Worm (Caenorhabditis elegans) whole organism, young adult: ENCODE results near the gene F40G9.17.
A peak's percentile ranks its signal among the peaks of the same experiment; 100 is the strongest.

Source experiments
- B0035.1 ChIP-seq: sonication (generic microtip); optimal IDR thresholded peaks from 2 replicates; lab custom pipeline; 2016; ENCODE audit warnings: missing genetic modification characterization, mild to moderate bottlenecking, missing compliant biosample characterization, missing genotype, missing genetic modification reagents
- F39B2.1 ChIP-seq: fragments of 200-800 bp; sonication (Bioruptor generic); IDR thresholded peaks from 2 replicates; pipeline ENCODE4 v1.3.6; 2022; ENCODE audit warnings: missing genetic modification reagents, missing genetic modification characterization, missing compliant biosample characterization
- Y53F4B.3 ChIP-seq: fragments of 200-800 bp; sonication (Bioruptor generic); IDR thresholded peaks from 2 replicates; pipeline ENCODE4 v1.3.6; 2022; ENCODE audit warnings: missing genetic modification reagents, missing genetic modification characterization, missing compliant biosample characterization
- Y67H2A.10 ChIP-seq: fragments of 200-800 bp; sonication (Bioruptor generic); conservative IDR thresholded peaks from 2 replicates; pipeline ENCODE4 v1.3.6; 2022; ENCODE audit warnings: missing genetic modification reagents, missing genetic modification characterization, missing compliant biosample characterization
- ZK185.1 ChIP-seq: sonication (generic microtip); optimal IDR thresholded peaks from 2 replicates; lab custom pipeline; 2016; ENCODE audit warnings: mild to moderate bottlenecking, missing genetic modification characterization, missing compliant biosample characterization; ENCODE audit not compliant: poor library complexity, severe bottlenecking
- akir-1 ChIP-seq: fragments of 200-800 bp; sonication (Bioruptor generic); optimal IDR thresholded peaks from 2 replicates; lab custom pipeline; 2018; ENCODE audit warnings: mild to moderate bottlenecking, missing genetic modification characterization, moderate library complexity, missing compliant biosample characterization
- ama-1 ChIP-seq, 3 experiments: fragments of 150-350 bp in 1 of 3; sonication (generic microtip) in 2 of 3; optimal IDR thresholded peaks; 2 replicates each; lab custom pipeline; 2014 to 2018; ENCODE audit warnings: missing biosample characterization in 2 of 3, missing genetic modification characterization in 2 of 3, missing genetic modification reagents in 2 of 3
- aptf-3 ChIP-seq: fragments of 200-800 bp; sonication (Bioruptor generic); IDR thresholded peaks from 2 replicates; pipeline ENCODE4 v1.3.6; 2022; ENCODE audit warnings: missing genetic modification characterization, missing compliant biosample characterization
- attf-5 ChIP-seq: fragments of 200-800 bp; sonication (Bioruptor generic); optimal IDR thresholded peaks from 2 replicates; lab custom pipeline; 2018; ENCODE audit warnings: mild to moderate bottlenecking, missing genetic modification characterization, missing compliant biosample characterization
- attf-6 ChIP-seq: fragments of 200-800 bp; sonication (Bioruptor generic); IDR thresholded peaks from 2 replicates; pipeline ENCODE4 v1.3.6; 2022; ENCODE audit warnings: missing genetic modification reagents, missing genetic modification characterization, missing compliant biosample characterization
- bed-2 ChIP-seq: fragments of 200-800 bp; sonication (Bioruptor generic); IDR thresholded peaks from 2 replicates; pipeline ENCODE4 v1.3.6; 2022; ENCODE audit warnings: missing genetic modification reagents, missing genetic modification characterization, missing compliant biosample characterization
- egl-44 ChIP-seq: fragments of 200-800 bp; sonication (Bioruptor generic); IDR thresholded peaks from 2 replicates; pipeline ENCODE4 v1.3.6; 2022; ENCODE audit warnings: missing genetic modification reagents, missing genetic modification characterization, missing compliant biosample characterization
- egrh-3 ChIP-seq: fragments of 200-800 bp; sonication (Bioruptor generic); IDR thresholded peaks from 2 replicates; pipeline ENCODE4 v1.3.6; 2022; ENCODE audit warnings: missing genetic modification reagents, missing genetic modification characterization, missing compliant biosample characterization
- ets-4 ChIP-seq: fragments of 200-800 bp; sonication (Bioruptor generic); optimal IDR thresholded peaks from 2 replicates; lab custom pipeline; 2018; ENCODE audit warnings: mild to moderate bottlenecking, missing genetic modification characterization, missing compliant biosample characterization
- gei-17 ChIP-seq: fragments of 200-800 bp; sonication (Bioruptor generic); optimal IDR thresholded peaks from 2 replicates; lab custom pipeline; 2018; ENCODE audit warnings: mild to moderate bottlenecking, missing genetic modification characterization, missing compliant biosample characterization
- him-1 ChIP-seq: sonication (generic microtip); optimal IDR thresholded peaks from 2 replicates; lab custom pipeline; 2016; ENCODE audit warnings: missing genotype, missing genetic modification reagents, missing genetic modification characterization, missing compliant biosample characterization
- hlh-26 ChIP-seq: fragments of 200-800 bp; sonication (Bioruptor generic); conservative IDR thresholded peaks from 2 replicates; pipeline ENCODE4 v1.3.6; 2022; ENCODE audit warnings: missing genetic modification reagents, missing genetic modification characterization, missing compliant biosample characterization
- hmg-20 ChIP-seq: fragments of 200-800 bp; sonication (Bioruptor generic); IDR thresholded peaks from 2 replicates; pipeline ENCODE4 v1.3.6; 2022; ENCODE audit warnings: missing genetic modification reagents, missing genetic modification characterization, missing compliant biosample characterization
- let-526 ChIP-seq: fragments of 200-800 bp; sonication (Bioruptor generic); IDR thresholded peaks from 2 replicates; pipeline ENCODE4 v1.3.6; 2022; ENCODE audit warnings: missing genetic modification reagents, missing genetic modification characterization, missing compliant biosample characterization
- lin-35 ChIP-seq, 3 experiments: fragments of 150-350 bp in 2 of 3; sonication (generic microtip) in 1 of 3; optimal IDR thresholded peaks; 2 replicates each; lab custom pipeline; 2014 to 2018; ENCODE audit warnings: missing biosample characterization in 3 of 3, missing genetic modification characterization in 3 of 3, missing genetic modification reagents in 3 of 3
- lsy-27 ChIP-seq: sonication (generic microtip); optimal IDR thresholded peaks from 2 replicates; lab custom pipeline; 2017; ENCODE audit warnings: missing genetic modification characterization, mild to moderate bottlenecking, missing compliant biosample characterization, antibody characterized with exemption, missing genotype, borderline replicate concordance; ENCODE audit not compliant: insufficient read depth
- mel-28 ChIP-seq: sonication (generic microtip); optimal IDR thresholded peaks from 2 replicates; lab custom pipeline; 2016; ENCODE audit warnings: borderline replicate concordance, mild to moderate bottlenecking, missing genetic modification characterization, missing compliant biosample characterization
- nfya-2 ChIP-seq: fragments of 200-800 bp; sonication (Bioruptor generic); IDR thresholded peaks from 2 replicates; pipeline ENCODE4 v1.3.6; 2022; ENCODE audit warnings: missing genetic modification reagents, missing genetic modification characterization, missing compliant biosample characterization
- nhr-120 ChIP-seq: fragments of 200-800 bp; sonication (Bioruptor generic); IDR thresholded peaks from 2 replicates; pipeline ENCODE4 v1.3.6; 2022; ENCODE audit warnings: missing genetic modification characterization, missing compliant biosample characterization
- nhr-27 ChIP-seq: fragments of 200-800 bp; sonication (Bioruptor generic); optimal IDR thresholded peaks from 2 replicates; lab custom pipeline; 2018; ENCODE audit warnings: mild to moderate bottlenecking, missing genetic modification characterization, moderate library complexity, missing compliant biosample characterization
- nhr-80 ChIP-seq: sonication (generic microtip); optimal IDR thresholded peaks from 2 replicates; lab custom pipeline; 2016; ENCODE audit warnings: missing genetic modification characterization, missing compliant biosample characterization
- nhr-90 ChIP-seq: sonication (generic microtip); optimal IDR thresholded peaks from 2 replicates; lab custom pipeline; 2016; ENCODE audit warnings: missing genotype, mild to moderate bottlenecking, missing genetic modification characterization, missing compliant biosample characterization
- pbrm-1 ChIP-seq: fragments of 200-800 bp; sonication (Bioruptor generic); IDR thresholded peaks from 2 replicates; pipeline ENCODE4 v1.3.6; 2022; ENCODE audit warnings: missing genetic modification reagents, missing genetic modification characterization, missing compliant biosample characterization
- snpc-3.4 ChIP-seq: sonication (generic microtip); optimal IDR thresholded peaks from 2 replicates; lab custom pipeline; 2017; ENCODE audit warnings: missing genetic modification characterization, mild to moderate bottlenecking, missing compliant biosample characterization, antibody characterized with exemption, moderate library complexity, missing genotype, missing genetic modification reagents
- sptf-2 ChIP-seq: fragments of 200-800 bp; sonication (Bioruptor generic); optimal IDR thresholded peaks from 2 replicates; lab custom pipeline; 2018; ENCODE audit warnings: mild to moderate bottlenecking, missing genetic modification characterization, missing compliant biosample characterization
- tbp1 ChIP-seq: fragments of 200-800 bp; sonication (Bioruptor generic); optimal IDR thresholded peaks from 2 replicates; lab custom pipeline; 2018; ENCODE audit warnings: mild to moderate bottlenecking, missing genetic modification characterization, missing compliant biosample characterization
- unc-62 ChIP-seq: fragments of 150-350 bp; optimal IDR thresholded peaks from 2 replicates; lab custom pipeline; 2014; ENCODE audit warnings: missing biosample characterization, missing genetic modification reagents, missing genetic modification characterization
- zfh-2 ChIP-seq: fragments of 200-800 bp; sonication (Bioruptor generic); conservative IDR thresholded peaks from 2 replicates; pipeline ENCODE4 v1.3.6; 2022; ENCODE audit warnings: missing genetic modification reagents, missing genetic modification characterization, missing compliant biosample characterization
- zim-3 ChIP-seq: sonication (generic microtip); optimal IDR thresholded peaks from 2 replicates; lab custom pipeline; 2017; ENCODE audit warnings: mild to moderate bottlenecking, missing genetic modification characterization, moderate library complexity, missing compliant biosample characterization
- ztf-26 ChIP-seq: sonication (generic microtip); optimal IDR thresholded peaks from 2 replicates; lab custom pipeline; 2017; ENCODE audit warnings: missing genetic modification characterization, missing compliant biosample characterization
- ztf-28 ChIP-seq: fragments of 200-800 bp; sonication (Bioruptor generic); IDR thresholded peaks from 2 replicates; pipeline ENCODE4 v1.3.6; 2022; ENCODE audit warnings: missing genetic modification reagents, missing genetic modification characterization, missing compliant biosample characterization

The F40G9.17 gene

DNA sequence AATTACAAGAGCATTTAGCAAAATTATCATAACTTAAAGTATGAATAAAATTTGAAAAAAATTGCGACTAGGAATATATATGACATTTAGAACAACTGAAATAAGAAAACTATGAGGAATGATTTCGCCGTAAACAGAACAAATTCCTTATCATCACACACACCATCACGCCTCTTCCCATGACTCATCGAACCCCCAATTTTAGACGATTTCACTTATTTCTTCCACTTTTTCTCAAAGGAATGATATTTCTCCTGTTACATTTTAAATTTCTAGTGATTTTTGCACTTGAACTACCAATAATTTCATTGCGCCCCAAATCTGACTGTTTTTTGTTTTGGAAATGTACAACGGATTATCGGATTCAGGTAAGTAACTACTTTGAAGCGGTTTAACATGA lies 37.6 kb upstream of the F40G9.17 start, which contains the start of the genes zig-13 and ver-1:
zig-13 (minus strand) TSS at position 101 of the 400 bp plus-strand sequence.
ver-1 (plus strand) TSS at position 180 of the 400 bp plus-strand sequence.
- TF ChIP-seq him-1 (tag; lab: Kevin White, UChicago) (no peak), attf-5 (no peak), ets-4 (no peak), nhr-80 (tag; lab: Kevin White, UChicago) (no peak), F39B2.1 (GFP tag; lab: Robert Waterston, UW) (no peak), pbrm-1 (GFP tag; lab: Robert Waterston, UW) (no peak), snpc-3.4 (no peak), ztf-26 (tag; lab: Kevin White, UChicago) (no peak), B0035.1 (tag; lab: Kevin White, UChicago) (no peak), Y53F4B.3 (GFP tag; lab: Robert Waterston, UW) (no peak), gei-17 (GFP tag; lab: Kevin White, UChicago) (no peak), lin-35 (GFP tag; optimal IDR thresholded peaks at IDR 0.05; lab: Kevin White, UChicago) (no peak), nhr-120 (GFP tag; lab: Robert Waterston, UW) (no peak), hlh-26 (no peak), zfh-2 (GFP tag; lab: Robert Waterston, UW) (no peak), attf-6 (GFP tag; lab: Robert Waterston, UW) (no peak), lsy-27 (tag; lab: Kevin White, UChicago) (no peak), mel-28 (tag; lab: Kevin White, UChicago) (no peak), aptf-3 (no peak)
- TF ChIP-seq, all 124 proteins: peak for 0

DNA sequence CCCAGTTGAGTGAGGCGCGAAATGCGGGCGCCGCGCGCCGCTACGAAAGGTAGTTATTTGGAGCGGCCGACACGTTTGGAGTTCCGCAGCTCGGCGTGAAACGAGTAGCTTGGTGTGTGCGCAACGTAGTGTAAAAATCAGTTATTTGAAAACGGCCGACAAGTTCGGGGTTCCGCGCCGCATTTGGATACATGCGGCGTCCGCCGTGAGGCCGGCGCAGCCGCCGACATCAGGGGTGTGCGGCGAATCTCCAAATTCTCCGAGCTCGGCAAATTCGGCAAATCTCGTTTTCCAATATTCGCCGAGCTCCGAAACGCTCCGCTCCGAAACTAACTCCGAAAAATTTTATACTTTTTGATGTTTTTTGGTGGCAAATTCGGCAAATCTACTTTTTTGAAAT lies 36.3 kb upstream of the F40G9.17 start:
- TF ChIP-seq hmg-20 (no peak), Y67H2A.10 (GFP tag; lab: Robert Waterston, UW) (no peak), ztf-28 (GFP tag; lab: Robert Waterston, UW) (no peak), nhr-27 (no peak), sptf-2 (GFP tag; lab: Kevin White, UChicago) (no peak), akir-1 (GFP tag; lab: Kevin White, UChicago) (no peak), egl-44 (GFP tag; lab: Robert Waterston, UW) (no peak), let-526 (GFP tag; lab: Robert Waterston, UW) (no peak), nhr-90 (tag; lab: Kevin White, UChicago) (no peak), zfh-2 (GFP tag; lab: Robert Waterston, UW) (peak; percentile 60; the same call in 1 of the 2 replicates), snpc-3.4 (no peak), egrh-3 (GFP tag; lab: Robert Waterston, UW) (peak; percentile 34; the same call in 1 of the 2 replicates), tbp1 (GFP tag; lab: Kevin White, UChicago) (no peak), lin-35 (GFP tag; optimal IDR thresholded peaks at IDR 0.05; lab: Kevin White, UChicago) (no peak), nfya-2 (GFP tag; lab: Robert Waterston, UW) (0 out of 2 replicates have a peak, but pooled peaks have one; percentile 33), ZK185.1 (no peak), ama-1 (optimal IDR thresholded peaks at IDR 0.05; lab: Kevin White, UChicago) (no peak), ama-1 (GFP tag; optimal IDR thresholded peaks at IDR 0.05; lab: Kevin White, UChicago) (no peak), bed-2 (no peak), zim-3 (tag; lab: Kevin White, UChicago) (no peak), attf-6 (GFP tag; lab: Robert Waterston, UW) (no peak), unc-62 (GFP tag; lab: Kevin White, UChicago) (no peak), him-1 (tag; lab: Kevin White, UChicago) (no peak)
